Worm (Caenorhabditis elegans) whole organism, L4 larva: Measurements from ENCODE around the gene Y60A3A.24.

ENCODE experiments used
- Y105C5A.15 ChIP-seq: fragments of 200-800 bp; sonication (Bioruptor generic); IDR thresholded peaks from 2 replicates; pipeline ENCODE4 v1.3.6; 2022; ENCODE audit warnings: missing genetic modification characterization, missing compliant biosample characterization
- hmg-1.1 ChIP-seq: fragments of 200-800 bp; sonication (Bioruptor generic); IDR thresholded peaks from 2 replicates; pipeline ENCODE4 v1.3.6; 2022; ENCODE audit warnings: missing genetic modification reagents, missing genetic modification characterization, missing compliant biosample characterization
- mdl-1 ChIP-seq, 2 experiments: fragments of 150-350 bp in 1 of 2; sonication (generic microtip) in 1 of 2; optimal IDR thresholded peaks; 2 replicates each; lab custom pipeline; 2014 to 2017; ENCODE audit warnings: missing biosample characterization in 2 of 2, missing genetic modification characterization in 2 of 2
- mxl-3 ChIP-seq: fragments of 200-800 bp; sonication (Bioruptor generic); optimal IDR thresholded peaks from 2 replicates; lab custom pipeline; 2018; ENCODE audit warnings: mild to moderate bottlenecking, missing genetic modification characterization, missing compliant biosample characterization
- snpc-4 ChIP-seq: fragments of 150-350 bp; optimal IDR thresholded peaks from 2 replicates; lab custom pipeline; 2014; ENCODE audit warnings: missing biosample characterization, missing genetic modification characterization

ce11 chrV:19998203-19998836 is 16.6 kb upstream of the Y60A3A.24 start:
- TF ChIP-seq Y105C5A.15 (GFP tag; lab: Robert Waterston, UW) (no peak), mdl-1 (tag; optimal IDR thresholded peaks at IDR 0.05; lab: Kevin White, UChicago) (no peak), hmg-1.1 (GFP tag; lab: Robert Waterston, UW) (no peak), mxl-3 (GFP tag; lab: Kevin White, UChicago) (no peak), snpc-4 (tag; lab: Kevin White, UChicago) (no peak)
